Worm (Caenorhabditis elegans) whole organism, young adult: ENCODE measurements around the gene M110.9.

ENCODE experiments used
- B0019.2 ChIP-seq: fragments of 200-800 bp; sonication (Bioruptor generic); conservative IDR thresholded peaks from 2 replicates; pipeline ENCODE4 v1.3.6; 2022; ENCODE audit warnings: missing genetic modification reagents, missing genetic modification characterization, missing compliant biosample characterization
- F33H1.4 ChIP-seq: fragments of 200-800 bp; sonication (Bioruptor generic); IDR thresholded peaks from 2 replicates; pipeline ENCODE4 v1.3.6; 2022; ENCODE audit warnings: missing genetic modification reagents, missing genetic modification characterization, missing compliant biosample characterization
- F37B4.10 ChIP-seq: fragments of 200-800 bp; sonication (Bioruptor generic); IDR thresholded peaks from 2 replicates; pipeline ENCODE4 v1.3.6; 2022; ENCODE audit warnings: missing genetic modification characterization, missing compliant biosample characterization
- F39B2.1 ChIP-seq: fragments of 200-800 bp; sonication (Bioruptor generic); IDR thresholded peaks from 2 replicates; pipeline ENCODE4 v1.3.6; 2022; ENCODE audit warnings: missing genetic modification reagents, missing genetic modification characterization, missing compliant biosample characterization
- F57A8.1 ChIP-seq: fragments of 200-800 bp; sonication (Bioruptor generic); optimal IDR thresholded peaks from 2 replicates; lab custom pipeline; 2018; ENCODE audit warnings: mild to moderate bottlenecking, missing genetic modification characterization, moderate library complexity, missing compliant biosample characterization
- K12H6.12 ChIP-seq: fragments of 200-800 bp; sonication (Bioruptor generic); optimal IDR thresholded peaks from 2 replicates; lab custom pipeline; 2018; ENCODE audit warnings: mild to moderate bottlenecking, missing genetic modification characterization, missing compliant biosample characterization
- T26A5.8 ChIP-seq: sonication (generic microtip); optimal IDR thresholded peaks from 2 replicates; lab custom pipeline; 2016; ENCODE audit warnings: missing genetic modification characterization, missing compliant biosample characterization
- Y56A3A.18 ChIP-seq: fragments of 200-800 bp; sonication (Bioruptor generic); IDR thresholded peaks from 2 replicates; pipeline ENCODE4 v1.3.6; 2022; ENCODE audit warnings: missing genetic modification reagents, missing genetic modification characterization, missing compliant biosample characterization
- Y95B8A.8 ChIP-seq: fragments of 200-800 bp; sonication (Bioruptor generic); IDR thresholded peaks from 2 replicates; pipeline ENCODE4 v1.3.6; 2022; ENCODE audit warnings: missing genetic modification reagents, missing genetic modification characterization, missing compliant biosample characterization
- aptf-3 ChIP-seq: fragments of 200-800 bp; sonication (Bioruptor generic); IDR thresholded peaks from 2 replicates; pipeline ENCODE4 v1.3.6; 2022; ENCODE audit warnings: missing genetic modification characterization, missing compliant biosample characterization
- athp-1 ChIP-seq: sonication (generic microtip); optimal IDR thresholded peaks from 2 replicates; lab custom pipeline; 2017; ENCODE audit warnings: mild to moderate bottlenecking, missing genetic modification characterization, missing compliant biosample characterization
- bed-2 ChIP-seq: fragments of 200-800 bp; sonication (Bioruptor generic); IDR thresholded peaks from 2 replicates; pipeline ENCODE4 v1.3.6; 2022; ENCODE audit warnings: missing genetic modification reagents, missing genetic modification characterization, missing compliant biosample characterization
- cebp-1 ChIP-seq, 2 experiments: fragments of 200-800 bp in 1 of 2; sonication (Bioruptor generic) in 1 of 2; sonication (generic microtip) in 1 of 2; IDR thresholded peaks in 1 of 2; optimal IDR thresholded peaks in 1 of 2; 2 replicates each; pipeline versions ENCODE4 v1.3.6 to Lab custom; 2017 to 2022; ENCODE audit warnings: missing compliant biosample characterization in 2 of 2, missing genetic modification characterization in 2 of 2, mild to moderate bottlenecking in 1 of 2, missing genetic modification reagents in 1 of 2, moderate library complexity in 1 of 2
- ceh-27 ChIP-seq: fragments of 200-800 bp; sonication (Bioruptor generic); optimal IDR thresholded peaks from 2 replicates; lab custom pipeline; 2018; ENCODE audit warnings: mild to moderate bottlenecking, missing genetic modification characterization, moderate library complexity, missing compliant biosample characterization
- ceh-40 ChIP-seq: fragments of 200-800 bp; sonication (Bioruptor generic); IDR thresholded peaks from 2 replicates; pipeline ENCODE4 v1.3.6; 2022; ENCODE audit warnings: missing genetic modification characterization, missing compliant biosample characterization
- ceh-58 ChIP-seq: fragments of 200-800 bp; sonication (Bioruptor generic); IDR thresholded peaks from 2 replicates; pipeline ENCODE4 v1.3.6; 2022; ENCODE audit warnings: missing genetic modification characterization, missing compliant biosample characterization
- ceh-91 ChIP-seq: fragments of 200-800 bp; sonication (Bioruptor generic); IDR thresholded peaks from 2 replicates; pipeline ENCODE4 v1.3.6; 2022; ENCODE audit warnings: missing genetic modification reagents, missing genetic modification characterization, missing compliant biosample characterization
- chd-7 ChIP-seq: sonication (generic microtip); optimal IDR thresholded peaks from 2 replicates; lab custom pipeline; 2016; ENCODE audit warnings: mild to moderate bottlenecking, missing genetic modification characterization, moderate library complexity, missing compliant biosample characterization
- efl-1 ChIP-seq: fragments of 150-350 bp; optimal IDR thresholded peaks from 2 replicates; lab custom pipeline; 2014; ENCODE audit warnings: missing biosample characterization, missing genetic modification reagents, missing genetic modification characterization
- egl-44 ChIP-seq: fragments of 200-800 bp; sonication (Bioruptor generic); IDR thresholded peaks from 2 replicates; pipeline ENCODE4 v1.3.6; 2022; ENCODE audit warnings: missing genetic modification reagents, missing genetic modification characterization, missing compliant biosample characterization
- gei-17 ChIP-seq: fragments of 200-800 bp; sonication (Bioruptor generic); optimal IDR thresholded peaks from 2 replicates; lab custom pipeline; 2018; ENCODE audit warnings: mild to moderate bottlenecking, missing genetic modification characterization, missing compliant biosample characterization
- hlh-12 ChIP-seq: sonication (generic microtip); optimal IDR thresholded peaks from 2 replicates; lab custom pipeline; 2016; ENCODE audit warnings: missing genetic modification characterization, missing compliant biosample characterization
- hmg-1.2 ChIP-seq: fragments of 200-800 bp; sonication (Bioruptor generic); IDR thresholded peaks from 2 replicates; pipeline ENCODE4 v1.3.6; 2022; ENCODE audit warnings: missing genetic modification reagents, missing genetic modification characterization, missing compliant biosample characterization
- hrde-1 ChIP-seq: sonication (generic microtip); optimal IDR thresholded peaks from 2 replicates; lab custom pipeline; 2016; ENCODE audit warnings: missing genetic modification characterization, mild to moderate bottlenecking, missing compliant biosample characterization, moderate library complexity, missing genotype, missing genetic modification reagents, borderline replicate concordance
- lin-26 ChIP-seq: fragments of 200-800 bp; sonication (Bioruptor generic); IDR thresholded peaks from 2 replicates; pipeline ENCODE4 v1.3.6; 2022; ENCODE audit warnings: missing genetic modification reagents, missing genetic modification characterization, missing compliant biosample characterization
- lin-40 ChIP-seq: sonication (generic microtip); optimal IDR thresholded peaks from 2 replicates; lab custom pipeline; 2016; ENCODE audit warnings: missing genetic modification characterization, mild to moderate bottlenecking, missing compliant biosample characterization, missing genotype, missing genetic modification reagents
- lin-54 ChIP-seq: fragments of 200-800 bp; sonication (Bioruptor generic); optimal IDR thresholded peaks from 2 replicates; lab custom pipeline; 2018; ENCODE audit warnings: mild to moderate bottlenecking, missing genetic modification characterization, missing compliant biosample characterization
- lir-1 ChIP-seq: fragments of 200-800 bp; sonication (Bioruptor generic); conservative IDR thresholded peaks from 2 replicates; pipeline ENCODE4 v1.3.6; 2022; ENCODE audit warnings: missing genetic modification reagents, missing genetic modification characterization, missing compliant biosample characterization
- lsl-1 ChIP-seq: fragments of 200-800 bp; sonication (Bioruptor generic); optimal IDR thresholded peaks from 2 replicates; lab custom pipeline; 2018; ENCODE audit warnings: mild to moderate bottlenecking, missing genetic modification characterization, moderate library complexity, missing compliant biosample characterization
- lsy-27 ChIP-seq: sonication (generic microtip); optimal IDR thresholded peaks from 2 replicates; lab custom pipeline; 2017; ENCODE audit warnings: missing genetic modification characterization, mild to moderate bottlenecking, missing compliant biosample characterization, antibody characterized with exemption, missing genotype, borderline replicate concordance; ENCODE audit not compliant: insufficient read depth
- madf-3 ChIP-seq: fragments of 200-800 bp; sonication (Bioruptor generic); IDR thresholded peaks from 2 replicates; pipeline ENCODE4 v1.3.6; 2022; ENCODE audit warnings: missing genetic modification reagents, missing genetic modification characterization, missing compliant biosample characterization
- madf-6 ChIP-seq: fragments of 200-800 bp; sonication (Bioruptor generic); IDR thresholded peaks from 2 replicates; pipeline ENCODE4 v1.3.6; 2022; ENCODE audit warnings: missing genetic modification reagents, missing genetic modification characterization, missing compliant biosample characterization
- madf-8 ChIP-seq: fragments of 200-800 bp; sonication (Bioruptor generic); conservative IDR thresholded peaks from 2 replicates; pipeline ENCODE4 v1.3.6; 2022; ENCODE audit warnings: missing genetic modification reagents, missing genetic modification characterization, missing compliant biosample characterization
- nhr-27 ChIP-seq: fragments of 200-800 bp; sonication (Bioruptor generic); optimal IDR thresholded peaks from 2 replicates; lab custom pipeline; 2018; ENCODE audit warnings: mild to moderate bottlenecking, missing genetic modification characterization, moderate library complexity, missing compliant biosample characterization
- pha-4 ChIP-seq: fragments of 150-350 bp; sonication (generic microtip); optimal IDR thresholded peaks from 2 replicates; lab custom pipeline; 2014; ENCODE audit warnings: missing biosample characterization, missing genetic modification reagents, missing genetic modification characterization
- snpc-3.4 ChIP-seq: sonication (generic microtip); optimal IDR thresholded peaks from 2 replicates; lab custom pipeline; 2017; ENCODE audit warnings: missing genetic modification characterization, mild to moderate bottlenecking, missing compliant biosample characterization, antibody characterized with exemption, moderate library complexity, missing genotype, missing genetic modification reagents
- tlf-1 ChIP-seq: fragments of 200-800 bp; sonication (Bioruptor generic); optimal IDR thresholded peaks from 2 replicates; lab custom pipeline; 2018; ENCODE audit warnings: mild to moderate bottlenecking, missing genetic modification characterization, missing compliant biosample characterization
- xnd-1 ChIP-seq: sonication (generic microtip); optimal IDR thresholded peaks from 2 replicates; lab custom pipeline; 2016; ENCODE audit warnings: missing genotype, missing genetic modification reagents, missing genetic modification characterization, missing compliant biosample characterization
- zim-3 ChIP-seq: sonication (generic microtip); optimal IDR thresholded peaks from 2 replicates; lab custom pipeline; 2017; ENCODE audit warnings: mild to moderate bottlenecking, missing genetic modification characterization, moderate library complexity, missing compliant biosample characterization
- ztf-22 ChIP-seq: fragments of 200-800 bp; sonication (Bioruptor generic); optimal IDR thresholded peaks from 2 replicates; lab custom pipeline; 2018; ENCODE audit warnings: mild to moderate bottlenecking, missing genetic modification characterization, moderate library complexity, missing compliant biosample characterization
- ztf-3 ChIP-seq: fragments of 200-800 bp; sonication (Bioruptor generic); optimal IDR thresholded peaks from 2 replicates; lab custom pipeline; 2018; ENCODE audit warnings: mild to moderate bottlenecking, missing genetic modification characterization, missing compliant biosample characterization

The M110.9 gene

DNA sequence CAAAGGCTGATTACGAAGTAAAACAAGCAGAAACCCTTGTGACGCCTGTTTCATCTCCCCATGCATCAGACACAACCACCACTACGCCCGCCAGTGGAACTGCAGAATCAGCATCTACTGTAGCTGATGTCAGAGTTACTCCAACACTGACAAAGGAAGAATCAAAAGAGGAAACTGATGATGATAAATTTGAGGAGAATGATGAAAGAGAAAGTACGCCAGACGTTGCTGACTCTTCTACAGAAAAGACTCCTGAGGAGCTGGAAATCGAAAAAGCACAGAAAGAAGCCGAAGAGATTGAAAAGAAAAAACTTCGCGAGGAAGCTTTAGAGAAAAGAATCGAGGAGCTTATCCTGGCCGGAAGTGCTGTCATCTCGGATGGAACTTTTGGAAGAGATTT, 12.8 kb upstream of the M110.9 start:
- no peak for TF ChIP-seq lir-1 (GFP tag; lab: Robert Waterston, UW)
- no peak for TF ChIP-seq ztf-22
- TF ChIP-seq nhr-27: no peak
- no peak for TF ChIP-seq ceh-58
- no peak for TF ChIP-seq T26A5.8 (tag; lab: Kevin White, UChicago)
- no peak for TF ChIP-seq madf-6 (GFP tag; lab: Robert Waterston, UW)
- no peak for TF ChIP-seq F57A8.1 (GFP tag; lab: Kevin White, UChicago)
- no peak for TF ChIP-seq snpc-3.4
- no peak for TF ChIP-seq ztf-3 (GFP tag; lab: Kevin White, UChicago)

DNA sequence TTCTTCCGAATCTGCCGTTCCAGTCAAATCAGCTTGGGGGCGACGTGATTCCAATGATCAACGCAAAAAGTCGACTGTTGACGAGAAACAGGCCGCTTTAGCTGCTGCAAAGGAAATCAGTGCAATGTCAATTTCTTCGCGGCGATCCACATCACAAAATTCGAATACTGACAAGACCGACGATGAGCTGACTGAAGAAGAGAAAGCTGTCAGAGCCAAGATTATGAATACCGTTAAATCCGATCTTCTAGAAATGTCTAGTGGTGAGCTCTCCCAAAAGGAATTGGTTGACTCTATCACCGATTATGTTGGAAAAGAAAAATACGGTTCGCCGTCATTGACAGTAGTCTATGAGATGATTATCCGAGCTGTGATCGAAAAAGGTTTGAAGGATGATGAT, 10.8 kb upstream of the M110.9 start:
- TF ChIP-seq hmg-1.2 (GFP tag; lab: Robert Waterston, UW): no peak
- no peak for TF ChIP-seq bed-2 (GFP tag; lab: Robert Waterston, UW)
- no peak for TF ChIP-seq lsy-27 (tag; lab: Kevin White, UChicago)
- no peak for TF ChIP-seq madf-3 (GFP tag; lab: Robert Waterston, UW)
- TF ChIP-seq madf-8 (GFP tag; lab: Robert Waterston, UW): no peak
- no peak for TF ChIP-seq F37B4.10 (GFP tag; lab: Robert Waterston, UW)
- TF ChIP-seq ceh-27 (GFP tag; lab: Kevin White, UChicago): no peak
- TF ChIP-seq lin-26: no peak
- no peak for TF ChIP-seq aptf-3 (GFP tag; lab: Robert Waterston, UW)
- no peak for TF ChIP-seq xnd-1 (tag; lab: Kevin White, UChicago)
- no peak for TF ChIP-seq chd-7 (tag; lab: Kevin White, UChicago)
- no peak for TF ChIP-seq tlf-1 (GFP tag; lab: Kevin White, UChicago)
- TF ChIP-seq ceh-40: no peak

DNA sequence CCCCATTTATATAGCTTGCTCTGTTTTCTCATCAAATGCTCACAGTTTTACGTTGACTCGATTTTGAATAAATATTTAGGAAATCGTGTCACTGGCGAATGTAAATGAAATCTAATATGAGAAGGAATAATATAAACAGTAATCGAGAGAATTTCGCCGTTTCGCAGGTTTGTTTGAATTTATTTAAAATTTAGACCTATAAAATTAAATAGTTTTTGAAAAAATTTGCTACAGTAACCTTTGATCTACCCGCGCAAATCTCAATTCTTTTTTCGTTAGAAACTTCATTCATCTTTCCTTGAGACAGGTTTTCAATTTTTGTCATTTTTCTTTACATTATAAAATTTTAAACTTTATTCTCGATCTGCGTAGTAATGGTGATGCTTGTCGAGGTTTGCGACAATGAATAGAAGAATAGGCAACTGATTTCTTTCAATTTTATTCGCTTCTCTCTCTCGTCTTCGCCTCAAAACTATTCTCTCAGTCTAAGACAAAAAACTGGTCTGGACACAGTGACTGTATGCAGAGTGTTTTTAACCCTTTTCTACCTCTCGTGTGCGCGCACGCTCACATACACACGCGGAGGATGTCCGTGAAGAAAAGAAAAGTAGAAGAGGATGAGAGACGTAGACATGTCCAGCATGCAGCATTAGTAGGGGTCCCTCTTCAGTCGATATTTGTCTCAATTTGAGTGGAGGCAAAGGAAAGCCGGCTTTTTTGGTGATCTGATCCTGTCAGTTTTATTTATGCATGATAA, 8.6 kb upstream of the M110.9 start, which contains the start of gene dab-1:
dab-1 (plus strand) TSS at position 78 of the 757 bp plus-strand sequence.
- no peak for TF ChIP-seq hlh-12 (tag; lab: Kevin White, UChicago)
- TF ChIP-seq lin-54: peak; percentile 43
- no peak for TF ChIP-seq pha-4 (tag; lab: Kevin White, UChicago)
- no peak for TF ChIP-seq aptf-3 (GFP tag; lab: Robert Waterston, UW)
- no peak for TF ChIP-seq lir-1 (GFP tag; lab: Robert Waterston, UW)
- peak; percentile 55 for TF ChIP-seq F33H1.4 (GFP tag; lab: Robert Waterston, UW)
- TF ChIP-seq madf-8 (GFP tag; lab: Robert Waterston, UW): peak; percentile 83
- TF ChIP-seq egl-44: no peak
- no peak for TF ChIP-seq cebp-1 (GFP tag; IDR thresholded peaks at IDR 0.05; lab: Robert Waterston, UW)
- peak; percentile 4 for TF ChIP-seq cebp-1 (tag; optimal IDR thresholded peaks at IDR 0.05; lab: Kevin White, UChicago)
- TF ChIP-seq madf-6 (GFP tag; lab: Robert Waterston, UW): peak; percentile 94
- TF ChIP-seq F39B2.1: no peak
- TF ChIP-seq bed-2 (GFP tag; lab: Robert Waterston, UW): no peak
- peak; percentile 42 for TF ChIP-seq hrde-1 (tag; lab: Kevin White, UChicago)
- TF ChIP-seq hmg-1.2 (GFP tag; lab: Robert Waterston, UW): peak; percentile 7; the same call in 1 of the 2 replicates
- TF ChIP-seq ceh-27 (GFP tag; lab: Kevin White, UChicago): peak; percentile 2
- TF ChIP-seq Y95B8A.8 (GFP tag; lab: Robert Waterston, UW): 0 out of 2 replicates have a peak, but pooled peaks have one; percentile 4
- TF ChIP-seq K12H6.12 (tag; lab: Kevin White, UChicago): no peak
- no peak for TF ChIP-seq tlf-1 (GFP tag; lab: Kevin White, UChicago)
- peak; percentile 72 for TF ChIP-seq lsl-1 (GFP tag; lab: Kevin White, UChicago)
- TF ChIP-seq gei-17 (GFP tag; lab: Kevin White, UChicago): no peak
- no peak for TF ChIP-seq F37B4.10 (GFP tag; lab: Robert Waterston, UW)
- TF ChIP-seq T26A5.8 (tag; lab: Kevin White, UChicago): no peak
- TF ChIP-seq Y56A3A.18 (GFP tag; lab: Robert Waterston, UW): no peak
- TF ChIP-seq B0019.2 (GFP tag; lab: Robert Waterston, UW): no peak
- TF ChIP-seq zim-3 (tag; lab: Kevin White, UChicago): no peak
- peak; percentile 88 for TF ChIP-seq efl-1 (GFP tag; lab: Kevin White, UChicago)
- TF ChIP-seq xnd-1 (tag; lab: Kevin White, UChicago): peak; percentile 79
- no peak for TF ChIP-seq athp-1 (tag; lab: Kevin White, UChicago)
- TF ChIP-seq ceh-91: 0 out of 2 replicates have a peak, but pooled peaks have one; percentile 14
- no peak for TF ChIP-seq lin-26
- no peak for TF ChIP-seq lin-40
